Fruit fly (Drosophila melanogaster): ENCODE results near the gene fkh.

dm6 chr3R:28558801-28559200, 26.3 kb downstream of the fkh start:
- TF ChIP-seq psq (GFP tag; optimal IDR thresholded peaks at IDR 0.05) (no peak), OdsH (GFP tag; optimal IDR thresholded peaks at IDR 0.05) (peak; percentile 37)
